Worm (Caenorhabditis elegans): ENCODE data around the gene Y34B4A.2.

The Y34B4A.2 gene

ce11 chrX:5265356-5265755 lies 13.9 kb upstream of the Y34B4A.2 start:
- TF ChIP-seq sma-3 (GFP tag; optimal IDR thresholded peaks at IDR 0.05) (no peak), C34F6.9 (tag; optimal IDR thresholded peaks at IDR 0.05) (no peak), unc-62 (GFP tag; optimal IDR thresholded peaks at IDR 0.05) (no peak), nhr-12 (tag; optimal IDR thresholded peaks at IDR 0.05) (no peak)

ce11 chrX:5268062-5268461 lies 11.2 kb upstream of the Y34B4A.2 start:
- TF ChIP-seq ztf-4 (tag; optimal IDR thresholded peaks at IDR 0.05) (no peak), lin-11 (tag; optimal IDR thresholded peaks at IDR 0.05) (no peak), fos-1 (tag; optimal IDR thresholded peaks at IDR 0.05) (peak; percentile 18)

ce11 chrX:5269359-5269758 lies 9.9 kb upstream of the Y34B4A.2 start:
- TF ChIP-seq nhr-21 (tag; optimal IDR thresholded peaks at IDR 0.05) (no peak), nhr-25 (tag; optimal IDR thresholded peaks at IDR 0.05) (no peak), Y55F3AM.14 (GFP tag; optimal IDR thresholded peaks at IDR 0.05) (no peak), alr-1 (tag; optimal IDR thresholded peaks at IDR 0.05) (no peak), mab-5 (tag; optimal IDR thresholded peaks at IDR 0.05) (no peak), unc-55 (GFP tag; optimal IDR thresholded peaks at IDR 0.05) (no peak), ztf-1 (GFP tag; conservative IDR thresholded peaks at IDR 0.05) (no peak), lin-13 (GFP tag; optimal IDR thresholded peaks at IDR 0.05) (no peak), nhr-23 (tag; optimal IDR thresholded peaks at IDR 0.05) (no peak), nhr-237 (tag; optimal IDR thresholded peaks at IDR 0.05) (no peak), elt-3 (tag; optimal IDR thresholded peaks at IDR 0.05) (no peak), dmd-4 (tag; optimal IDR thresholded peaks at IDR 0.05) (no peak), blmp-1 (tag; optimal IDR thresholded peaks at IDR 0.05; ENCODE audit: insufficient read depth) (no peak), aly-2 (tag; optimal IDR thresholded peaks at IDR 0.05) (no peak), ama-1 (optimal IDR thresholded peaks at IDR 0.05) (no peak), ceh-82 (tag; optimal IDR thresholded peaks at IDR 0.05) (no peak), fos-1 (tag; optimal IDR thresholded peaks at IDR 0.05) (no peak), unc-39 (tag; optimal IDR thresholded peaks at IDR 0.05) (no peak), ZK546.5 (tag; optimal IDR thresholded peaks at IDR 0.05) (no peak)

- TF ChIP-seq aly-2 (tag; optimal IDR thresholded peaks at IDR 0.05) (no peak), ama-1 (optimal IDR thresholded peaks at IDR 0.05) (no peak), ZK546.5 (tag; optimal IDR thresholded peaks at IDR 0.05) (no peak), lsy-2 (tag; optimal IDR thresholded peaks at IDR 0.05) (peak in 1 of 2 experiments; percentile 23), ztf-1 (GFP tag; conservative IDR thresholded peaks at IDR 0.05) (no peak), mab-5 (tag; optimal IDR thresholded peaks at IDR 0.05) (peak; percentile 25), nhr-6 (tag; optimal IDR thresholded peaks at IDR 0.05) (no peak), nhr-77 (tag; optimal IDR thresholded peaks at IDR 0.05) (no peak), nhr-129 (tag; optimal IDR thresholded peaks at IDR 0.05) (peak; percentile 60), unc-39 (tag; optimal IDR thresholded peaks at IDR 0.05) (no peak), mbf-1 (tag; optimal IDR thresholded peaks at IDR 0.05) (no peak), nhr-21 (tag; optimal IDR thresholded peaks at IDR 0.05) (no peak), lin-39 (tag; optimal IDR thresholded peaks at IDR 0.05) (no peak), blmp-1 (tag; optimal IDR thresholded peaks at IDR 0.05; ENCODE audit: insufficient read depth) (peak; percentile 44), crh-2 (tag; optimal IDR thresholded peaks at IDR 0.05) (peak; percentile 71), unc-62 (GFP tag; optimal IDR thresholded peaks at IDR 0.05) (no peak), ztf-4 (tag; optimal IDR thresholded peaks at IDR 0.05) (no peak), fos-1 (tag; optimal IDR thresholded peaks at IDR 0.05) (peak; percentile 41), elt-1 (tag; optimal IDR thresholded peaks at IDR 0.05) (no peak), peb-1 (tag; optimal IDR thresholded peaks at IDR 0.05) (no peak), ztf-11 (tag; optimal IDR thresholded peaks at IDR 0.05) (no peak), nhr-23 (tag; optimal IDR thresholded peaks at IDR 0.05) (no peak), ceh-82 (tag; optimal IDR thresholded peaks at IDR 0.05) (no peak), skn-1 (tag; optimal IDR thresholded peaks at IDR 0.05) (no peak), snpc-4 (tag; optimal IDR thresholded peaks at IDR 0.05) (no peak), alr-1 (tag; optimal IDR thresholded peaks at IDR 0.05) (no peak), nhr-12 (tag; optimal IDR thresholded peaks at IDR 0.05) (no peak), mdl-1 (tag; optimal IDR thresholded peaks at IDR 0.05) (peak in 1 of 2 experiments; percentile 0), unc-55 (GFP tag; optimal IDR thresholded peaks at IDR 0.05) (peak; percentile 78), nhr-11 (tag; optimal IDR thresholded peaks at IDR 0.05) (no peak), sma-9 (GFP tag; optimal IDR thresholded peaks at IDR 0.05) (peak; percentile 76), sma-9 (tag; optimal IDR thresholded peaks at IDR 0.05) (no peak), F13H6.1 (tag; optimal IDR thresholded peaks at IDR 0.05) (peak; percentile 81), dmd-4 (tag; optimal IDR thresholded peaks at IDR 0.05) (no peak), lin-11 (tag; optimal IDR thresholded peaks at IDR 0.05) (peak; percentile 51), sma-3 (GFP tag; optimal IDR thresholded peaks at IDR 0.05) (peak; percentile 47), C34F6.9 (tag; optimal IDR thresholded peaks at IDR 0.05) (peak; percentile 80), sem-4 (tag; optimal IDR thresholded peaks at IDR 0.05) (peak; percentile 29), egl-27 (tag; optimal IDR thresholded peaks at IDR 0.05) (no peak), ceh-16 (tag; optimal IDR thresholded peaks at IDR 0.05) (peak; percentile 8), R02D3.7 (tag; optimal IDR thresholded peaks at IDR 0.05) (no peak), nhr-10 (tag; optimal IDR thresholded peaks at IDR 0.05) (no peak), elt-3 (tag; optimal IDR thresholded peaks at IDR 0.05) (no peak)
These were observed 4.1 kb upstream of the Y34B4A.2 start, which contains the start of gene hst-6 for ce11 chrX:5275209-5275608. TSS of gene hst-6 (plus strand) at chrX:5275561.

Measured in whole organism, L2 larva.